Fruit fly (Drosophila melanogaster) Kc167 (cell line): ENCODE data around the gene CG6106.

ENCODE experiments used
- Myc ChIP-seq: fragments of >200 bp; optimal IDR thresholded peaks from 2 replicates; lab custom pipeline; 2017; ENCODE audit warnings: missing external identifiers
- psq ChIP-seq: fragments of >200 bp; optimal IDR thresholded peaks from 2 replicates; lab custom pipeline; 2017; ENCODE audit warnings: missing external identifiers

- TF ChIP-seq psq (lab: Kevin White, UChicago) (no peak), Myc (lab: Kevin White, UChicago) (no peak)
These were observed 2.5 kb upstream of the CG6106 start, which contains the start of gene kairos for dm6 chrX:18356141-18356600.
